Worm (Caenorhabditis elegans): ENCODE data around the gene nspd-5.
A peak's percentile ranks its signal among the peaks of the same experiment; 100 is the strongest.

nspd-5 gene

DNA sequence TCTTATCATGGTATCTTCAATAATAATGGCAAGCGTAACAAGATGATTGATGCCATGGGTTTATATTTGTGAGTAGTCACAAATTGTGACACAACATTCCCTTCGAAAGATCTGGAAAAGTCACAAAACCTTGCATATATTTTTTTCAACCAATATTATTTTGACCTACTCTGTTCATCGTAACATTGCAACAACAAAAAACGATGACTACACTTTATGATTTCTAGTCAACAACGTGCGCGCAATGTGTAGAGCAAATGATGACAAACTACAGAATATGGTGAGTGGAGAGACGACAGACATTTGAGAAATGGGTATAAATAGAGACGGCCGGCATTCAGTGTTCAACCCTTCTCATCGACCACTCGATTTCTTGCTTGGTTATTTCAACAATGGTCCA, 21.6 kb upstream of the nspd-5 start, which contains the start of gene gst-7 (continued):
- TF ChIP-seq egl-44 (GFP tag; IDR thresholded peaks at IDR 0.05): no peak
- TF ChIP-seq pbrm-1 (GFP tag; IDR thresholded peaks at IDR 0.05): no peak
- no peak for TF ChIP-seq ekl-4 (GFP tag; IDR thresholded peaks at IDR 0.05)
- no peak for TF ChIP-seq Y95B8A.8 (GFP tag; IDR thresholded peaks at IDR 0.05)
- TF ChIP-seq F57A8.1 (GFP tag; optimal IDR thresholded peaks at IDR 0.05): no peak
- no peak for TF ChIP-seq F49E8.2 (tag; optimal IDR thresholded peaks at IDR 0.05; ENCODE audit: insufficient read depth)
- TF ChIP-seq bed-2 (GFP tag; IDR thresholded peaks at IDR 0.05): no peak
- TF ChIP-seq Y53F4B.3 (GFP tag; IDR thresholded peaks at IDR 0.05): no peak
- no peak for TF ChIP-seq mel-28 (tag; optimal IDR thresholded peaks at IDR 0.05; ENCODE audit: borderline replicate concordance)
- no peak for TF ChIP-seq bed-1 (GFP tag; IDR thresholded peaks at IDR 0.05)
- no peak for TF ChIP-seq tlf-1 (GFP tag; optimal IDR thresholded peaks at IDR 0.05)
- TF ChIP-seq ceh-58 (GFP tag; IDR thresholded peaks at IDR 0.05): no peak
- no peak for TF ChIP-seq dpff-1 (tag; optimal IDR thresholded peaks at IDR 0.05)
- no peak for TF ChIP-seq atf-7 (tag; optimal IDR thresholded peaks at IDR 0.05)
- peak; percentile 58 for TF ChIP-seq nhr-80 (tag; optimal IDR thresholded peaks at IDR 0.05)
- no peak for TF ChIP-seq lsy-27 (tag; optimal IDR thresholded peaks at IDR 0.05; ENCODE audit: borderline replicate concordance, insufficient read depth)
- no peak for TF ChIP-seq pha-4 (tag; optimal IDR thresholded peaks at IDR 0.05)
- TF ChIP-seq aptf-3 (GFP tag; IDR thresholded peaks at IDR 0.05): 0 out of 2 replicates have a peak, but pooled peaks have one; percentile 60
- TF ChIP-seq nfya-2 (GFP tag; IDR thresholded peaks at IDR 0.05): no peak
- no peak for TF ChIP-seq lin-26 (GFP tag; IDR thresholded peaks at IDR 0.05)
- no peak for TF ChIP-seq die-1 (tag; optimal IDR thresholded peaks at IDR 0.05)
- TF ChIP-seq B0035.1 (tag; optimal IDR thresholded peaks at IDR 0.05): no peak
- no peak for TF ChIP-seq mes-4 (tag; optimal IDR thresholded peaks at IDR 0.05)
- TF ChIP-seq hlh-12 (tag; optimal IDR thresholded peaks at IDR 0.05): no peak
- TF ChIP-seq dox-1 (GFP tag; IDR thresholded peaks at IDR 0.05): 0 out of 2 replicates have a peak, but pooled peaks have one; percentile 7
- TF ChIP-seq C17E4.6 (GFP tag; IDR thresholded peaks at IDR 0.05): no peak
- TF ChIP-seq F57C9.4 (tag; optimal IDR thresholded peaks at IDR 0.05): no peak
- TF ChIP-seq hrde-1 (tag; optimal IDR thresholded peaks at IDR 0.05; ENCODE audit: borderline replicate concordance): no peak
- TF ChIP-seq ama-1 (optimal IDR thresholded peaks at IDR 0.05): no peak
- no peak for TF ChIP-seq ama-1 (GFP tag; optimal IDR thresholded peaks at IDR 0.05)
- peak; percentile 18 for TF ChIP-seq lin-54 (GFP tag; optimal IDR thresholded peaks at IDR 0.05)
- no peak for TF ChIP-seq let-607 (tag; optimal IDR thresholded peaks at IDR 0.05)
- no peak for TF ChIP-seq hlh-26 (GFP tag; conservative IDR thresholded peaks at IDR 0.05)
- TF ChIP-seq hmg-20 (GFP tag; IDR thresholded peaks at IDR 0.05): no peak
- TF ChIP-seq B0261.1 (tag; optimal IDR thresholded peaks at IDR 0.05): no peak
- no peak for TF ChIP-seq tbx-9 (tag; optimal IDR thresholded peaks at IDR 0.05; ENCODE audit: borderline replicate concordance)
- TF ChIP-seq F22D6.2 (tag; optimal IDR thresholded peaks at IDR 0.05): no peak
- peak; percentile 72 for TF ChIP-seq madf-6 (GFP tag; IDR thresholded peaks at IDR 0.05)
- peak; percentile 10 for TF ChIP-seq lsl-1 (GFP tag; optimal IDR thresholded peaks at IDR 0.05)
- no peak for TF ChIP-seq athp-1 (tag; optimal IDR thresholded peaks at IDR 0.05)
- no peak for TF ChIP-seq egrh-3 (GFP tag; IDR thresholded peaks at IDR 0.05)
- no peak for TF ChIP-seq akir-1 (GFP tag; optimal IDR thresholded peaks at IDR 0.05)
- no peak for TF ChIP-seq ets-4 (GFP tag; optimal IDR thresholded peaks at IDR 0.05)
- TF ChIP-seq hmg-1.2 (GFP tag; IDR thresholded peaks at IDR 0.05): peak; percentile 58; the same call in 1 of the 2 replicates
- TF ChIP-seq ZK185.1 (tag; optimal IDR thresholded peaks at IDR 0.05; ENCODE audit: poor library complexity, severe bottlenecking): no peak
- no peak for TF ChIP-seq ccch-3 (GFP tag; optimal IDR thresholded peaks at IDR 0.05)
- peak; percentile 28 for TF ChIP-seq lin-40 (tag; optimal IDR thresholded peaks at IDR 0.05)
- no peak for TF ChIP-seq Y79H2A.3 (GFP tag; conservative IDR thresholded peaks at IDR 0.05)
- no peak for TF ChIP-seq repo-1 (tag; optimal IDR thresholded peaks at IDR 0.05)
- TF ChIP-seq egl-18 (GFP tag; IDR thresholded peaks at IDR 0.05): no peak
